Fruit fly (Drosophila melanogaster): Measurements from ENCODE around the gene tal-3A.

The tal-3A gene

DNA sequence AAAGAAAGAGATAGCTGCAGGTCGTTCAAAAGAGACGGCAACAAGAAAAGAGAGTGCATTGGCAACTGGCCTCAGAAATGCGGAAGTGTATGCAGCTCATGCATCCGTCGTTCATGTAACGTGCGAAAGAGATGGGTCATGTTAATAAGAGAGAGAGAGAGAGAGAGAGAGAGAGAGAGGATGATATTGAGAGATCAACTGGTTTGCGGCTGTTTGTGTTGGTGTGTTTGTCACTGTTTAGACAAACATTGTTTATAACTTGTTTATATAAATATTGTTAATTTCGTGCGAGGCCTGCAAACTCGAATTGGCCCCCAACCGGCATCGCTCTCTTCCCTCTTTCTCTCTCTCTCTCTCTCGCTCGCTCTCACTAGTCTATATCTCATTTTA, 18.2 kb upstream of the tal-3A start (continued):
- TF ChIP-seq CG15479 (GFP tag; optimal IDR thresholded peaks at IDR 0.05) (peak; percentile 48), CG3407 (GFP tag; optimal IDR thresholded peaks at IDR 0.05) (peak; percentile 20), Nf-YC (tag; optimal IDR thresholded peaks at IDR 0.05) (peak; percentile 50), tx (GFP tag; optimal IDR thresholded peaks at IDR 0.05) (no peak), nerfin-2 (GFP tag; IDR thresholded peaks at IDR 0.05; ENCODE audit: partially characterized antibody) (no peak), CG4424 (GFP tag; optimal IDR thresholded peaks at IDR 0.05) (no peak), CG8478 (optimal IDR thresholded peaks at IDR 0.05) (peak; percentile 86), Hr39 (optimal IDR thresholded peaks at IDR 0.05) (no peak), ci (GFP tag; IDR thresholded peaks at IDR 0.05) (0 out of 3 replicates have a peak, but pooled peaks have one; percentile 46), E2f1 (GFP tag; IDR thresholded peaks at IDR 0.05) (no peak), bsh (GFP tag; optimal IDR thresholded peaks at IDR 0.05) (peak in 1 of 2 experiments; percentile 14), CG12769 (tag; optimal IDR thresholded peaks at IDR 0.05) (peak; percentile 56), Pdp1 (GFP tag; optimal IDR thresholded peaks at IDR 0.05) (peak in 1 of 2 experiments; percentile 55), CG15011 (GFP tag; optimal IDR thresholded peaks at IDR 0.05) (no peak), CG10979 (tag; optimal IDR thresholded peaks at IDR 0.05) (no peak), abd-A (tag; optimal IDR thresholded peaks at IDR 0.05) (peak; percentile 61), tll (GFP tag; optimal IDR thresholded peaks at IDR 0.05) (peak in 1 of 2 experiments; percentile 7), chinmo (GFP tag; IDR thresholded peaks at IDR 0.05; ENCODE audit: partially characterized antibody) (peak; percentile 87; the same call in 2 of the 4 replicates), Nf-YB (GFP tag; optimal IDR thresholded peaks at IDR 0.05) (peak; percentile 46), eve (GFP tag; optimal IDR thresholded peaks at IDR 0.05) (peak in 1 of 2 experiments; percentile 5), CG33213 (GFP tag; optimal IDR thresholded peaks at IDR 0.05) (no peak), sens (GFP tag) (peak; percentile 75), Blimp-1 (GFP tag; optimal IDR thresholded peaks at IDR 0.05) (peak; percentile 29), vvl (GFP tag; IDR thresholded peaks at IDR 0.05) (peak; percentile 50; the same call in 1 of the 2 replicates), yki (optimal IDR thresholded peaks at IDR 0.05) (peak; percentile 73), CG5180 (GFP tag; optimal IDR thresholded peaks at IDR 0.05) (peak; percentile 76), shn (GFP tag; optimal IDR thresholded peaks at IDR 0.05) (no peak), HLH3B (GFP tag; IDR thresholded peaks at IDR 0.05) (no peak), oc (tag; optimal IDR thresholded peaks at IDR 0.05) (peak; percentile 32), Drgx (GFP tag; IDR thresholded peaks at IDR 0.05) (peak; percentile 27; the same call in 1 of the 2 replicates)

DNA sequence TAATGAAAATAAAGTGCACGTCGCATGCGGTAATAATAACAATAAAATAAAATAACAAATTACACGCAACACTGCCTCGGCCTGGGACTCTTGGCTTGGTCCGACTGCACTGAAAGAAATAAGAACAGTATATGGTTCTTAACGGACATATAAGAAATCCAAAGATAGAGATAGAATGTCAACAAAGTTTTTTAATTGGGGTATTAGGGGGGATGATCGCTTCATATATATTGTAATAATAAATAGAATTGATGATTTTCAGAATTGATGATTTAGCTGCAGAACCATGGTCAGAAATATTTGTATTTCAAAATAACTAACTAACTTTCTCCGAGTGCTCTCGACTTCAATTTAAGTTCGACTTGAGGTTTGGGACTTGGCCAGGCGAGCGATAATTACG, 16.8 kb upstream of the tal-3A start:
- TF ChIP-seq CG30403 (GFP tag; optimal IDR thresholded peaks at IDR 0.05) (peak; percentile 32), fu2 (GFP tag; optimal IDR thresholded peaks at IDR 0.05) (no peak), nerfin-1 (tag; optimal IDR thresholded peaks at IDR 0.05) (peak; percentile 30), bcd (GFP tag; optimal IDR thresholded peaks at IDR 0.05) (no peak), CG7963 (GFP tag; IDR thresholded peaks at IDR 0.05; ENCODE audit: partially characterized antibody) (no peak), CG5245 (GFP tag; optimal IDR thresholded peaks at IDR 0.05) (no peak), ase (GFP tag; IDR thresholded peaks at IDR 0.05) (no peak), CG18599 (GFP tag; optimal IDR thresholded peaks at IDR 0.05) (no peak), gsb-n (tag; optimal IDR thresholded peaks at IDR 0.05) (peak; percentile 29), CG13775 (GFP tag; optimal IDR thresholded peaks at IDR 0.05) (no peak), CG15514 (GFP tag; optimal IDR thresholded peaks at IDR 0.05) (no peak), gt (GFP tag; IDR thresholded peaks at IDR 0.05) (no peak), sc (optimal IDR thresholded peaks at IDR 0.05) (no peak), sc (GFP tag; optimal IDR thresholded peaks at IDR 0.05) (peak; percentile 54), MTF-1 (GFP tag; optimal IDR thresholded peaks at IDR 0.05; ENCODE audit: borderline replicate concordance) (no peak), CG2202 (tag; optimal IDR thresholded peaks at IDR 0.05) (peak; percentile 8), CG11560 (tag; IDR thresholded peaks at IDR 0.05) (no peak), nmo (GFP tag; optimal IDR thresholded peaks at IDR 0.05) (peak; percentile 57), ewg (GFP tag; optimal IDR thresholded peaks at IDR 0.05) (no peak), jumu (GFP tag; optimal IDR thresholded peaks at IDR 0.05) (no peak), Spps (tag; optimal IDR thresholded peaks at IDR 0.05) (peak; percentile 8), bsh (GFP tag; optimal IDR thresholded peaks at IDR 0.05) (peak in 1 of 2 experiments; percentile 85), PHDP (tag; optimal IDR thresholded peaks at IDR 0.05) (peak; percentile 39)

Measured in whole organism, embryonic.